Worm (Caenorhabditis elegans) whole organism, early embryonic: ENCODE measurements around the gene C44C10.5.

Source experiments
- B0310.2 ChIP-seq: sonication (generic microtip); optimal IDR thresholded peaks from 2 replicates; lab custom pipeline; 2016; ENCODE audit warnings: mild to moderate bottlenecking, missing genetic modification characterization, missing compliant biosample characterization
- F13C5.2 ChIP-seq: sonication (generic microtip); optimal IDR thresholded peaks from 2 replicates; lab custom pipeline; 2017; ENCODE audit warnings: mild to moderate bottlenecking, missing genetic modification characterization, inconsistent platforms, missing compliant biosample characterization
- aly-1 ChIP-seq: sonication (generic microtip); optimal IDR thresholded peaks from 2 replicates; lab custom pipeline; 2016; ENCODE audit warnings: missing genetic modification characterization, missing compliant biosample characterization
- ama-1 ChIP-seq: fragments of 150-350 bp; optimal IDR thresholded peaks from 2 replicates; lab custom pipeline; 2014
- ceh-13 ChIP-seq: fragments of 200-800 bp; sonication (Bioruptor generic); optimal IDR thresholded peaks from 2 replicates; lab custom pipeline; 2018; ENCODE audit warnings: mild to moderate bottlenecking, missing genetic modification characterization, missing compliant biosample characterization
- ceh-36 ChIP-seq: sonication (generic microtip); optimal IDR thresholded peaks from 2 replicates; lab custom pipeline; 2016; ENCODE audit warnings: missing genetic modification characterization, inconsistent platforms, missing compliant biosample characterization
- ets-7 ChIP-seq: sonication (generic microtip); optimal IDR thresholded peaks from 2 replicates; lab custom pipeline; 2016; ENCODE audit warnings: missing genotype, missing genetic modification characterization, missing compliant biosample characterization
- flt-1 ChIP-seq: fragments of 200-800 bp; sonication (Bioruptor generic); IDR thresholded peaks from 2 replicates; pipeline ENCODE4 v1.3.6; 2022; ENCODE audit warnings: missing genetic modification characterization, missing compliant biosample characterization
- hmbx-1 ChIP-seq: sonication (generic microtip); optimal IDR thresholded peaks from 2 replicates; lab custom pipeline; 2016; ENCODE audit warnings: mild to moderate bottlenecking, missing genetic modification characterization, missing compliant biosample characterization
- hmg-4 ChIP-seq: fragments of 200-800 bp; sonication (Bioruptor generic); optimal IDR thresholded peaks from 2 replicates; lab custom pipeline; 2018; ENCODE audit warnings: mild to moderate bottlenecking, missing genetic modification characterization, missing compliant biosample characterization
- hnd-1 ChIP-seq: sonication (generic microtip); optimal IDR thresholded peaks from 2 replicates; lab custom pipeline; 2016; ENCODE audit warnings: missing genetic modification characterization, missing compliant biosample characterization
- pes-1 ChIP-seq: fragments of 200-800 bp; sonication (Bioruptor generic); IDR thresholded peaks from 2 replicates; pipeline ENCODE4 v1.3.6; 2022; ENCODE audit warnings: missing genetic modification reagents, missing genetic modification characterization, missing compliant biosample characterization
- scrt-1 ChIP-seq: fragments of 200-800 bp; sonication (Bioruptor generic); IDR thresholded peaks from 2 replicates; pipeline ENCODE4 v1.3.6; 2022; ENCODE audit warnings: missing genetic modification characterization, missing compliant biosample characterization
- sea-1 ChIP-seq: fragments of 200-800 bp; sonication (Bioruptor generic); conservative IDR thresholded peaks from 2 replicates; pipeline ENCODE4 v1.3.6; 2022; ENCODE audit warnings: missing genetic modification characterization, missing compliant biosample characterization
- tbx-11 ChIP-seq: fragments of 200-800 bp; sonication (Bioruptor generic); IDR thresholded peaks from 2 replicates; pipeline ENCODE4 v1.3.6; 2022; ENCODE audit warnings: missing genetic modification characterization, missing compliant biosample characterization
- tbx-37 ChIP-seq: fragments of 200-800 bp; sonication (Bioruptor generic); conservative IDR thresholded peaks from 2 replicates; pipeline ENCODE4 v1.3.6; 2022; ENCODE audit warnings: missing genetic modification reagents, missing genetic modification characterization, missing compliant biosample characterization
- tra-4 ChIP-seq: sonication (generic microtip); optimal IDR thresholded peaks from 2 replicates; lab custom pipeline; 2017; ENCODE audit warnings: missing genetic modification characterization, missing compliant biosample characterization

Gene C44C10.5

ce11 chrX:11737053-11737452, 46.7 kb downstream of the C44C10.5 start, which contains the start of gene D1053.3:
Gene D1053.3, minus strand, starts transcription at chrX:11737153.
- TF ChIP-seq hmg-4 (GFP tag; lab: Kevin White, UChicago) = no peak
- no peak for TF ChIP-seq tbx-11
- TF ChIP-seq F13C5.2 = no peak
- TF ChIP-seq ama-1 (lab: Kevin White, UChicago) = no peak
- no peak for TF ChIP-seq ceh-13
- no peak for TF ChIP-seq scrt-1 (GFP tag; lab: Robert Waterston, UW)
- TF ChIP-seq pes-1 = no peak
- TF ChIP-seq tra-4 (tag; lab: Kevin White, UChicago) = no peak
- no peak for TF ChIP-seq B0310.2 (tag; lab: Kevin White, UChicago)

- TF ChIP-seq hnd-1 (no peak), hmbx-1 (tag; lab: Kevin White, UChicago) (no peak), scrt-1 (GFP tag; lab: Robert Waterston, UW) (no peak), hmg-4 (GFP tag; lab: Kevin White, UChicago) (no peak), flt-1 (no peak), tra-4 (tag; lab: Kevin White, UChicago) (no peak), B0310.2 (tag; lab: Kevin White, UChicago) (no peak), pes-1 (no peak), F13C5.2 (no peak), tbx-37 (GFP tag; lab: Robert Waterston, UW) (no peak), aly-1 (tag; lab: Kevin White, UChicago) (no peak), ceh-36 (tag; lab: Kevin White, UChicago) (no peak), sea-1 (no peak), ets-7 (tag; lab: Kevin White, UChicago) (no peak), tbx-11 (no peak), ama-1 (lab: Kevin White, UChicago) (no peak), ceh-13 (no peak)
Measured at ce11 chrX:11738602-11739100, 48.3 kb downstream of the C44C10.5 start, which contains the start of gene nspa-9. Gene nspa-9, plus strand, starts transcription at chrX:11739050.
